Worm (Caenorhabditis elegans): ENCODE results near the gene snb-1.

ce11 chrV:6614968-6615367 is 41.3 kb downstream of the snb-1 start:
- TF ChIP-seq nhr-76 (tag; optimal IDR thresholded peaks at IDR 0.05), result no peak
- no peak for TF ChIP-seq nhr-12 (tag; optimal IDR thresholded peaks at IDR 0.05)
- no peak for TF ChIP-seq lsy-2 (tag; optimal IDR thresholded peaks at IDR 0.05)
- no peak for TF ChIP-seq ces-1 (GFP tag; optimal IDR thresholded peaks at IDR 0.05)
- no peak for TF ChIP-seq ztf-11 (tag; optimal IDR thresholded peaks at IDR 0.05)
- TF ChIP-seq nhr-2 (tag; optimal IDR thresholded peaks at IDR 0.05), result no peak
- TF ChIP-seq unc-62 (GFP tag; optimal IDR thresholded peaks at IDR 0.05), result no peak
- no peak for TF ChIP-seq ceh-43 (GFP tag; optimal IDR thresholded peaks at IDR 0.05)
- TF ChIP-seq lin-13 (tag; optimal IDR thresholded peaks at IDR 0.05), result no peak
- TF ChIP-seq pha-4 (tag; optimal IDR thresholded peaks at IDR 0.05), result no peak
- no peak for TF ChIP-seq ceh-83 (GFP tag; optimal IDR thresholded peaks at IDR 0.05)
- TF ChIP-seq mls-2 (tag; optimal IDR thresholded peaks at IDR 0.05), result no peak
- no peak for TF ChIP-seq unc-39 (tag; optimal IDR thresholded peaks at IDR 0.05)

All from whole organism, mixed stage, embryonic.